Fruit fly (Drosophila melanogaster) whole organism, embryonic: ENCODE measurements around the gene Cpr97Ea.

Experiments used
- BtbVII ChIP-seq: fragments of 200-800 bp; sonication (Bioruptor generic); optimal IDR thresholded peaks from 3 replicates; lab custom pipeline; 2017; ENCODE audit warnings: missing biosample characterization, mild to moderate bottlenecking, missing genetic modification characterization
- CG10654 ChIP-seq: fragments of 200-800 bp; sonication (Bioruptor generic); optimal IDR thresholded peaks from 2 replicates; lab custom pipeline; 2016; ENCODE audit warnings: missing biosample characterization, missing genetic modification characterization
- CG12659 ChIP-seq: fragments of 200-800 bp; sonication (Bioruptor generic); optimal IDR thresholded peaks from 3 replicates; lab custom pipeline; 2017; ENCODE audit warnings: mild to moderate bottlenecking, missing biosample characterization, missing genetic modification reagents, missing genetic modification characterization
- CG12769 ChIP-seq: fragments of 200-800 bp; sonication (Bioruptor generic); optimal IDR thresholded peaks from 2 replicates; lab custom pipeline; 2019; ENCODE audit warnings: missing biosample characterization, mild to moderate bottlenecking, missing genetic modification characterization, moderate library complexity
- CG1529 ChIP-seq: fragments of 200-800 bp; sonication (Bioruptor generic); optimal IDR thresholded peaks from 3 replicates; lab custom pipeline; 2018; ENCODE audit warnings: missing biosample characterization, missing genetic modification characterization
- CG1602 ChIP-seq: fragments of 200-800 bp; sonication (Bioruptor generic); optimal IDR thresholded peaks from 3 replicates; lab custom pipeline; 2016; ENCODE audit warnings: missing biosample characterization, missing genetic modification characterization
- CG17186 ChIP-seq: fragments of 200-800 bp; sonication (Bioruptor generic); optimal IDR thresholded peaks from 3 replicates; lab custom pipeline; 2017; ENCODE audit warnings: missing biosample characterization, missing genetic modification reagents, missing genetic modification characterization
- CG17829 ChIP-seq: fragments of 200-800 bp; optimal IDR thresholded peaks from 2 replicates; lab custom pipeline; 2019; ENCODE audit warnings: missing biosample characterization, mild to moderate bottlenecking, missing genetic modification characterization, moderate library complexity
- CG18599 ChIP-seq: fragments of 200-800 bp; sonication (Bioruptor generic); optimal IDR thresholded peaks from 3 replicates; lab custom pipeline; 2017; ENCODE audit warnings: missing biosample characterization, missing genetic modification characterization, mild to moderate bottlenecking, moderate library complexity, missing genetic modification reagents
- CG2678 ChIP-seq: fragments of 200-800 bp; sonication (Bioruptor generic); optimal IDR thresholded peaks from 3 replicates; lab custom pipeline; 2019; ENCODE audit warnings: missing biosample characterization, mild to moderate bottlenecking, missing genetic modification characterization, moderate library complexity
- CG3065 ChIP-seq: fragments of 200-800 bp; sonication (Bioruptor generic); optimal IDR thresholded peaks from 2 replicates; lab custom pipeline; 2016; ENCODE audit warnings: missing biosample characterization, missing genetic modification characterization
- CG32772 ChIP-seq: fragments of 200-800 bp; sonication (Bioruptor generic); IDR thresholded peaks from 2 replicates; pipeline ENCODE4 v1.3.6; 2022; ENCODE audit warnings: missing biosample characterization, missing genetic modification characterization
- CG34422 ChIP-seq: fragments of 200-800 bp; sonication (Bioruptor generic); IDR thresholded peaks from 3 replicates; pipeline ENCODE4 v1.3.6; 2022; ENCODE audit warnings: missing biosample characterization, missing genetic modification characterization
- CG7786 ChIP-seq: fragments of 200-800 bp; sonication (Bioruptor generic); optimal IDR thresholded peaks from 2 replicates; lab custom pipeline; 2016; ENCODE audit warnings: missing biosample characterization, missing genetic modification characterization
- CHES-1-like ChIP-seq: fragments of 200-800 bp; sonication (Bioruptor generic); optimal IDR thresholded peaks from 2 replicates; lab custom pipeline; 2016; ENCODE audit warnings: missing biosample characterization, missing genetic modification characterization
- Dad ChIP-seq: fragments of 200-800 bp; sonication (Bioruptor generic); optimal IDR thresholded peaks from 3 replicates; lab custom pipeline; 2016; ENCODE audit warnings: missing biosample characterization, missing genetic modification characterization
- Dek ChIP-seq: fragments of 200-800 bp; sonication (Bioruptor generic); optimal IDR thresholded peaks from 3 replicates; lab custom pipeline; 2019; ENCODE audit warnings: missing biosample characterization, mild to moderate bottlenecking, missing genetic modification characterization, moderate library complexity
- Dip2 ChIP-seq: fragments of 200-800 bp; sonication (Bioruptor generic); IDR thresholded peaks from 2 replicates; pipeline ENCODE4 v1.3.6; 2022; ENCODE audit warnings: missing biosample characterization, missing genetic modification characterization
- E2f2 ChIP-seq: fragments of 200-800 bp; sonication (Bioruptor generic); IDR thresholded peaks from 2 replicates; pipeline ENCODE4 v1.3.6; 2022; ENCODE audit warnings: missing biosample characterization, missing genetic modification characterization
- GATAe ChIP-seq: fragments of 200-800 bp; sonication (Bioruptor generic); conservative IDR thresholded peaks from 2 replicates; pipeline ENCODE4 v1.3.6; 2022; ENCODE audit warnings: missing biosample characterization, missing genetic modification characterization
- HLHmδ ChIP-seq: fragments of 200-800 bp; sonication (Bioruptor generic); optimal IDR thresholded peaks from 2 replicates; lab custom pipeline; 2018; ENCODE audit warnings: missing biosample characterization, mild to moderate bottlenecking, missing genetic modification characterization, moderate library complexity
- Hand ChIP-seq: fragments of 200-800 bp; sonication (Bioruptor generic); optimal IDR thresholded peaks from 2 replicates; lab custom pipeline; 2017; ENCODE audit warnings: mild to moderate bottlenecking, missing biosample characterization, missing genetic modification reagents, missing genetic modification characterization
- Hmx ChIP-seq: fragments of 200-800 bp; sonication (Bioruptor generic); optimal IDR thresholded peaks from 2 replicates; lab custom pipeline; 2016; ENCODE audit warnings: missing biosample characterization, missing genetic modification characterization
- Lhr ChIP-seq: fragments of 200-800 bp; sonication (Bioruptor generic); optimal IDR thresholded peaks from 3 replicates; lab custom pipeline; 2017; ENCODE audit warnings: mild to moderate bottlenecking, missing biosample characterization, missing genetic modification reagents, missing genetic modification characterization
- Lim3 ChIP-seq: fragments of 200-800 bp; sonication (Bioruptor generic); IDR thresholded peaks from 2 replicates; pipeline ENCODE4 v1.3.6; 2022; ENCODE audit warnings: missing biosample characterization, missing genetic modification characterization
- Med ChIP-seq: fragments of 200-800 bp; sonication (Bioruptor generic); peaks from one replicate; lab custom pipeline; 2016; ENCODE audit warnings: missing biosample characterization, missing genetic modification characterization, mild to moderate bottlenecking, inconsistent platforms, moderate library complexity
- Myb ChIP-seq: fragments of 200-800 bp; sonication (Bioruptor generic); optimal IDR thresholded peaks from 2 replicates; lab custom pipeline; 2016; ENCODE audit warnings: missing biosample characterization, missing genetic modification characterization
- NK7.1 ChIP-seq: fragments of 200-800 bp; sonication (Bioruptor generic); optimal IDR thresholded peaks from 3 replicates; lab custom pipeline; 2016; ENCODE audit warnings: missing biosample characterization, missing genetic modification characterization
- Ravus ChIP-seq: fragments of 200-800 bp; sonication (Bioruptor generic); IDR thresholded peaks from 2 replicates; pipeline ENCODE4 v1.3.6; 2022; ENCODE audit warnings: missing biosample characterization, missing genetic modification characterization
- Rx ChIP-seq: fragments of 200-800 bp; sonication (Bioruptor generic); IDR thresholded peaks from 2 replicates; pipeline ENCODE4 v1.3.6; 2022; ENCODE audit warnings: missing biosample characterization, missing genetic modification characterization
- Spps ChIP-seq: fragments of 200-800 bp; sonication (Bioruptor generic); optimal IDR thresholded peaks from 2 replicates; lab custom pipeline; 2018; ENCODE audit warnings: missing biosample characterization, mild to moderate bottlenecking, missing genetic modification characterization
- Xbp1 ChIP-seq: fragments of 200-800 bp; sonication (Bioruptor generic); optimal IDR thresholded peaks from 3 replicates; lab custom pipeline; 2016; ENCODE audit warnings: missing biosample characterization, mild to moderate bottlenecking, missing genetic modification characterization
- abd-A ChIP-seq: fragments of 200-800 bp; sonication (Bioruptor generic); optimal IDR thresholded peaks from 3 replicates; lab custom pipeline; 2019; ENCODE audit warnings: missing biosample characterization, mild to moderate bottlenecking, missing genetic modification characterization, moderate library complexity
- ato ChIP-seq: fragments of 200-800 bp; sonication (Bioruptor generic); IDR thresholded peaks from 2 replicates; pipeline ENCODE4 v1.3.6; 2022; ENCODE audit warnings: missing biosample characterization, missing genetic modification characterization; ENCODE audit not compliant: partially characterized antibody
- chinmo ChIP-seq: fragments of 200-800 bp; sonication (Bioruptor generic); IDR thresholded peaks from 4 replicates; pipeline ENCODE4 v1.3.6; 2022; ENCODE audit warnings: missing biosample characterization, missing genetic modification characterization; ENCODE audit not compliant: partially characterized antibody
- ci ChIP-seq: fragments of 200-800 bp; sonication (Bioruptor generic); IDR thresholded peaks from 3 replicates; pipeline ENCODE4 v1.3.6; 2022; ENCODE audit warnings: missing biosample characterization, missing genetic modification characterization
- dati ChIP-seq: fragments of 200-800 bp; sonication (Bioruptor generic); IDR thresholded peaks from 2 replicates; pipeline ENCODE4 v1.3.6; 2022; ENCODE audit warnings: missing biosample characterization, missing genetic modification characterization
- eve ChIP-seq, 2 experiments: fragments of >200 bp; optimal IDR thresholded peaks; 2 replicates each; lab custom pipeline; 2017; ENCODE audit warnings: missing biosample characterization in 2 of 2, missing genetic modification characterization in 2 of 2
- fd96Cb ChIP-seq: fragments of 200-800 bp; sonication (Bioruptor generic); optimal IDR thresholded peaks from 2 replicates; lab custom pipeline; 2018; ENCODE audit warnings: missing biosample characterization, mild to moderate bottlenecking, missing genetic modification characterization, moderate library complexity
- klu ChIP-seq: fragments of 200-800 bp; sonication (Bioruptor generic); IDR thresholded peaks from 2 replicates; pipeline ENCODE4 v1.3.6; 2022; ENCODE audit warnings: missing biosample characterization, missing genetic modification characterization
- lbe ChIP-seq: fragments of 200-800 bp; sonication (Bioruptor generic); optimal IDR thresholded peaks from 2 replicates; lab custom pipeline; 2016; ENCODE audit warnings: missing biosample characterization, mild to moderate bottlenecking, missing genetic modification characterization
- nau ChIP-seq: fragments of 200-800 bp; sonication (Bioruptor generic); optimal IDR thresholded peaks from 3 replicates; lab custom pipeline; 2017; ENCODE audit warnings: missing biosample characterization, mild to moderate bottlenecking, missing genetic modification characterization, missing genetic modification reagents
- odd ChIP-seq: fragments of 200-800 bp; sonication (Bioruptor generic); optimal IDR thresholded peaks from 2 replicates; lab custom pipeline; 2017; ENCODE audit warnings: missing biosample characterization, mild to moderate bottlenecking, missing genetic modification characterization
- ro ChIP-seq: fragments of 200-800 bp; sonication (Bioruptor generic); IDR thresholded peaks from 2 replicates; pipeline ENCODE4 v1.3.6; 2022; ENCODE audit warnings: missing biosample characterization, missing genetic modification characterization
- sc ChIP-seq, 3 experiments: fragments of >200 bp in 2 of 3; fragments of 200-800 bp in 1 of 3; sonication (Bioruptor generic) in 1 of 3; optimal IDR thresholded peaks; 2 replicates in 2 of 3; 3 replicates in 1 of 3; lab custom pipeline; 2017; ENCODE audit warnings: mild to moderate bottlenecking in 1 of 3, missing biosample characterization in 1 of 3, missing genetic modification characterization in 1 of 3, missing genetic modification reagents in 1 of 3
- sna ChIP-seq: fragments of 200-800 bp; sonication (Bioruptor generic); IDR thresholded peaks from 2 replicates; pipeline ENCODE4 v1.3.6; 2022; ENCODE audit warnings: missing biosample characterization, missing genetic modification characterization; ENCODE audit not compliant: partially characterized antibody
- sug ChIP-seq: fragments of 200-800 bp; optimal IDR thresholded peaks from 2 replicates; lab custom pipeline; 2019; ENCODE audit warnings: missing biosample characterization, mild to moderate bottlenecking, missing genetic modification characterization, moderate library complexity
- usp ChIP-seq: fragments of >200 bp; optimal IDR thresholded peaks from 2 replicates; lab custom pipeline; 2017; ENCODE audit warnings: missing biosample characterization, missing genetic modification characterization
- wek ChIP-seq: fragments of 200-800 bp; sonication (Bioruptor generic); optimal IDR thresholded peaks from 3 replicates; lab custom pipeline; 2018; ENCODE audit warnings: missing biosample characterization, mild to moderate bottlenecking, missing genetic modification characterization, moderate library complexity
- yki ChIP-seq: fragments of >200 bp; optimal IDR thresholded peaks from 3 replicates; lab custom pipeline; 2018

Gene Cpr97Ea

DNA sequence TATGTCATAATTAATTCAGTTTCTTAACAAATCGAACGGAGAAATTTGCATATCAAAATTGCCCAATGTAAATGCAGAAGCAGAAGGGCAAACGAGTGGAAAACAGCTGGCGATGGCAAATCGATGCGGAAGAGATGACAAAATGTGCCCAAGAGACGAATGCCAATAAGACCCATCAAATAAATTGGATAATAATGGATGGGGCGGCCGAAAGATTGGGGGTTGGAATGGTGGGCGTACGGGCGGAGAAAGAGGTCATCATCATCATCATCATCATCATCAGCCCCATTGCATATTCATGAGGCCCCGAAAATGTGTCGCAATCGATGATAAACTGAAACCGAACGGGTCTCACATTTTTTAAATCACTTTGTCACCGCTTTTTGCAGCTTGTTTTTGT lies 46.4 kb upstream of the Cpr97Ea start (continued):
- TF ChIP-seq ro (no peak), CG12769 (tag; lab: Kevin White, UChicago) (peak; percentile 48), CG18599 (GFP tag; lab: Kevin White, UChicago) (no peak)

DNA sequence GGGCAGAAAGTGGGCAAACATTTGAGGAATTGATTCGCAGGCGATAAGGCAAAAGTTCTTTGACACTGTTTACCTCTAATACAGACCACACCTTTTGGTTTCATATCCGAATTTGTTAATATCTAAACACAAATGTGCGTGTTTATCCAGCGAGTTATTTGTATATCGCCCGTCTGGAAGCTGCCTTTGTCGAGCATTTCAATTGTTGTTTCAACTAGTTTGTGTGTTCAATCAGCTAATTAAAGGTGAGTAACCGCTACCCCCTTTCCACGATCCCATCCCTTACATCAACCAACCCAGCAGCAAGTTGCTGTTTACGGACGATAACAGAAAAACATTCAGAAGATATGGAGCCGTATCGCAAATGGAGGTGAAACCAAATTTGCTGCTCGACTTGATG lies 43.8 kb upstream of the Cpr97Ea start:
- peak; percentile 16 for TF ChIP-seq CG10654
- no peak for TF ChIP-seq nau (GFP tag; lab: Kevin White, UChicago)
- TF ChIP-seq fd96Cb = no peak
- no peak for TF ChIP-seq NK7.1 (GFP tag; lab: Kevin White, UChicago)
- TF ChIP-seq Rx (GFP tag; lab: Robert Waterston, UW) = no peak
- TF ChIP-seq GATAe (GFP tag; lab: Robert Waterston, UW) = no peak
- no peak for TF ChIP-seq Hmx (GFP tag; lab: Kevin White, UChicago)
- no peak for TF ChIP-seq E2f2 (GFP tag; lab: Robert Waterston, UW)
- TF ChIP-seq sug (tag; lab: Kevin White, UChicago) = peak; percentile 0
- no peak for TF ChIP-seq CG1529 (GFP tag; lab: Kevin White, UChicago)
- peak; percentile 68 for TF ChIP-seq BtbVII (GFP tag; lab: Kevin White, UChicago)
- TF ChIP-seq Ravus (GFP tag; lab: Robert Waterston, UW) = no peak
- no peak for TF ChIP-seq abd-A (tag; lab: Kevin White, UChicago)
- no peak for TF ChIP-seq Myb (GFP tag; lab: Kevin White, UChicago)
- TF ChIP-seq CG3065 (GFP tag; lab: Kevin White, UChicago) = no peak
- TF ChIP-seq Lhr (GFP tag; lab: Kevin White, UChicago) = no peak
- no peak for TF ChIP-seq Dad (GFP tag; lab: Kevin White, UChicago)
- peak; percentile 12 for TF ChIP-seq Dek
- TF ChIP-seq wek (GFP tag; lab: Kevin White, UChicago) = peak; percentile 58
- peak; percentile 58; the same call in 2 of the 3 replicates for TF ChIP-seq ci
- no peak for TF ChIP-seq CG32772 (GFP tag; lab: Robert Waterston, UW)
- no peak for TF ChIP-seq Xbp1 (GFP tag; lab: Kevin White, UChicago)
- no peak for TF ChIP-seq CG17186 (GFP tag; lab: Kevin White, UChicago)
- TF ChIP-seq yki (lab: Kevin White, UChicago) = no peak
- 0 out of 2 replicates have a peak, but pooled peaks have one; percentile 20 for TF ChIP-seq Lim3
- no peak for TF ChIP-seq Spps (tag; lab: Kevin White, UChicago)
- TF ChIP-seq CHES-1-like (GFP tag; lab: Kevin White, UChicago) = peak; percentile 49
- peak; percentile 21 for TF ChIP-seq Hand (GFP tag; lab: Kevin White, UChicago)
- TF ChIP-seq CG7786 = peak; percentile 39
- TF ChIP-seq sc (optimal IDR thresholded peaks at IDR 0.05; lab: Kevin White, UChicago) = no peak
- no peak for TF ChIP-seq sc (GFP tag; optimal IDR thresholded peaks at IDR 0.05; lab: Kevin White, UChicago)
- no peak for TF ChIP-seq CG1602 (GFP tag; lab: Kevin White, UChicago)
- peak; percentile 66 for TF ChIP-seq CG2678
- TF ChIP-seq usp (GFP tag; lab: Kevin White, UChicago) = no peak
- no peak for TF ChIP-seq dati
- no peak for TF ChIP-seq CG17829 (tag; lab: Kevin White, UChicago)
- TF ChIP-seq ato = no peak
- TF ChIP-seq chinmo (GFP tag; lab: Robert Waterston, UW) = 0 out of 4 replicates have a peak, but pooled peaks have one; percentile 35
- TF ChIP-seq klu = no peak
- TF ChIP-seq Med = peak; percentile 95
- TF ChIP-seq CG34422 (GFP tag; lab: Robert Waterston, UW) = no peak
- TF ChIP-seq eve (GFP tag; optimal IDR thresholded peaks at IDR 0.05; lab: Kevin White, UChicago) = no peak
- TF ChIP-seq odd = peak; percentile 36
- no peak for TF ChIP-seq sna (GFP tag; lab: Robert Waterston, UW)
- TF ChIP-seq lbe (GFP tag; lab: Kevin White, UChicago) = no peak
- no peak for TF ChIP-seq HLHmδ (GFP tag; lab: Kevin White, UChicago)
- TF ChIP-seq Dip2 (GFP tag; lab: Robert Waterston, UW) = no peak
- TF ChIP-seq CG12659 = peak; percentile 48
